Worm (Caenorhabditis elegans) whole organism, L1 larva: ENCODE measurements around the gene F36D4.1.

Experiments
- C16A3.4 ChIP-seq: fragments of 150-350 bp; optimal IDR thresholded peaks from 2 replicates; lab custom pipeline; 2014; ENCODE audit warnings: missing biosample characterization, missing genetic modification characterization
- alr-1 ChIP-seq: fragments of 200-800 bp; sonication (Bioruptor generic); optimal IDR thresholded peaks from 2 replicates; lab custom pipeline; 2018; ENCODE audit warnings: borderline replicate concordance, mild to moderate bottlenecking, missing genetic modification characterization, missing compliant biosample characterization
- aly-2 ChIP-seq: fragments of 150-350 bp; optimal IDR thresholded peaks from 2 replicates; lab custom pipeline; 2014; ENCODE audit warnings: missing biosample characterization, missing genetic modification characterization
- ama-1 ChIP-seq: fragments of 150-350 bp; optimal IDR thresholded peaks from 2 replicates; lab custom pipeline; 2014
- elt-3 ChIP-seq, 6 experiments: fragments of 150-350 bp in 1 of 6; sonication (generic microtip); optimal IDR thresholded peaks; 2 replicates each; lab custom pipeline; 2017 to 2018; ENCODE audit warnings: missing biosample characterization in 6 of 6, missing genetic modification characterization in 6 of 6, inconsistent platforms in 1 of 6
- fkh-10 ChIP-seq: sonication (generic microtip); optimal IDR thresholded peaks from 2 replicates; lab custom pipeline; 2017; ENCODE audit warnings: missing biosample characterization, missing genetic modification reagents, missing genetic modification characterization
- fos-1 ChIP-seq: fragments of 150-350 bp; optimal IDR thresholded peaks from 2 replicates; lab custom pipeline; 2014; ENCODE audit warnings: missing biosample characterization, missing genetic modification characterization
- nhr-71 ChIP-seq: sonication (generic microtip); optimal IDR thresholded peaks from 2 replicates; lab custom pipeline; 2016; ENCODE audit warnings: mild to moderate bottlenecking, missing genetic modification characterization, moderate library complexity, missing compliant biosample characterization
- pag-3 ChIP-seq: sonication (generic microtip); optimal IDR thresholded peaks from 2 replicates; lab custom pipeline; 2017; ENCODE audit warnings: missing genetic modification characterization, mild to moderate bottlenecking, missing compliant biosample characterization, antibody characterized with exemption, borderline replicate concordance; ENCODE audit not compliant: insufficient read depth
- rnt-1 ChIP-seq: sonication (generic microtip); optimal IDR thresholded peaks from 2 replicates; lab custom pipeline; 2016; ENCODE audit warnings: mild to moderate bottlenecking, missing genetic modification characterization, moderate library complexity, missing compliant biosample characterization

DNA sequence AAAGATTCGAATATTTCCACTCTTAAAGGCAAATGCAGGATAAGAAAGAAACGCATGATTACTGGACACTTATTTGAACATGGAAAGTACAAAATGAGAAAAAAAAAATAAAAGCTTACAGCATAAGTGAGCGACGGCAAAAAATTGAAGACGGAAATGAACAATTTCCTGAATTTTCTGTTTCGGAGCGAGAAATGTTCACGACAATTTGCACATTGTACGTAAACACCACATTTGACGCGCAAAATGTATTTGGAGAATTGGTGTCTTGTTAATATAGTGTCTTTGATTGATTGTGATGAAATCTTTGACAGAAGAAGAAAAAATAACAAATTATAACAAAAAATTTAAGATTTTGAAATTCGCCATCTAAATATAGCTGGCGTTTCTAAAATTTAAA is 8.9 kb downstream of the F36D4.1 start, which contains the start of gene F36D4.5:
- TF ChIP-seq pag-3 (tag; lab: Kevin White, UChicago): no peak
- TF ChIP-seq rnt-1 (tag; lab: Kevin White, UChicago): no peak
- no peak for TF ChIP-seq alr-1 (tag; lab: Kevin White, UChicago)
- TF ChIP-seq aly-2 (tag; lab: Kevin White, UChicago): no peak
- TF ChIP-seq elt-3 (tag; optimal IDR thresholded peaks at IDR 0.05; lab: Kevin White, UChicago): no peak
- TF ChIP-seq nhr-71 (tag; lab: Kevin White, UChicago): peak; percentile 50
- no peak for TF ChIP-seq fos-1
- peak; percentile 54 for TF ChIP-seq fkh-10
- no peak for TF ChIP-seq C16A3.4 (tag; lab: Kevin White, UChicago)
- TF ChIP-seq ama-1: no peak
